Fruit fly (Drosophila melanogaster) whole organism, pupa: ENCODE data around the gene Mgstl.

Experiments used
- CG15710 ChIP-seq: fragments of 200-800 bp; sonication (Bioruptor generic); optimal IDR thresholded peaks from 2 replicates; lab custom pipeline; 2018; ENCODE audit warnings: missing biosample characterization, mild to moderate bottlenecking, missing genetic modification characterization, moderate library complexity
- CG34367 ChIP-seq: fragments of 200-800 bp; sonication (Bioruptor generic); optimal IDR thresholded peaks from 2 replicates; lab custom pipeline; 2018; ENCODE audit warnings: missing biosample characterization, mild to moderate bottlenecking, missing genetic modification characterization
- CG8159 ChIP-seq: fragments of 200-800 bp; sonication (Bioruptor generic); optimal IDR thresholded peaks from 3 replicates; lab custom pipeline; 2018; ENCODE audit warnings: missing biosample characterization, mild to moderate bottlenecking, missing genetic modification characterization, moderate library complexity
- CG8301 ChIP-seq: fragments of 200-800 bp; sonication (Bioruptor generic); optimal IDR thresholded peaks from 2 replicates; lab custom pipeline; 2018; ENCODE audit warnings: missing biosample characterization, mild to moderate bottlenecking, missing genetic modification characterization
- EcR ChIP-seq: fragments of 200-800 bp; sonication (Bioruptor generic); optimal IDR thresholded peaks from 3 replicates; lab custom pipeline; 2019; ENCODE audit warnings: missing biosample characterization, missing genetic modification characterization, mild to moderate bottlenecking, moderate library complexity, missing genetic modification reagents
- Ets98B ChIP-seq: fragments of 200-800 bp; sonication (Bioruptor generic); IDR thresholded peaks from 2 replicates; pipeline ENCODE4 v1.3.6; 2022; ENCODE audit warnings: missing biosample characterization, missing genetic modification characterization
- gl ChIP-seq: fragments of 200-800 bp; sonication (Bioruptor generic); optimal IDR thresholded peaks from 2 replicates; lab custom pipeline; 2018; ENCODE audit warnings: missing biosample characterization, mild to moderate bottlenecking, missing genetic modification characterization

- TF ChIP-seq Ets98B (GFP tag; lab: Robert Waterston, UW) (no peak), CG8301 (tag; lab: Kevin White, UChicago) (no peak), CG34367 (tag; lab: Kevin White, UChicago) (no peak), gl (no peak), EcR (GFP tag; lab: Kevin White, UChicago) (peak; percentile 43), CG8159 (tag; lab: Kevin White, UChicago) (no peak), CG15710 (tag; lab: Kevin White, UChicago) (no peak)
Observed at dm6 chrX:21035208-21035937, 6.6 kb upstream of the Mgstl start, which contains the start of gene Ntf-2.
